Fruit fly (Drosophila melanogaster) S2 (cell line): Measurements from ENCODE around the gene Orco.

ENCODE experiments used
- CG8478 ChIP-seq: fragments of >200 bp; optimal IDR thresholded peaks from 2 replicates; lab custom pipeline; 2018
- CTCF ChIP-seq, 2 experiments: fragments of >200 bp; optimal IDR thresholded peaks; 2 replicates each; lab custom pipeline; 2018

dm6 chr3R:5395210-5395609, 17.0 kb downstream of the Orco start:
- TF ChIP-seq CG8478 (lab: Kevin White, UChicago) = no peak
- TF ChIP-seq CTCF (optimal IDR thresholded peaks at IDR 0.05; lab: Kevin White, UChicago) = no peak
